Worm (Caenorhabditis elegans): ENCODE measurements around the gene C45B2.3.

The C45B2.3 gene

DNA sequence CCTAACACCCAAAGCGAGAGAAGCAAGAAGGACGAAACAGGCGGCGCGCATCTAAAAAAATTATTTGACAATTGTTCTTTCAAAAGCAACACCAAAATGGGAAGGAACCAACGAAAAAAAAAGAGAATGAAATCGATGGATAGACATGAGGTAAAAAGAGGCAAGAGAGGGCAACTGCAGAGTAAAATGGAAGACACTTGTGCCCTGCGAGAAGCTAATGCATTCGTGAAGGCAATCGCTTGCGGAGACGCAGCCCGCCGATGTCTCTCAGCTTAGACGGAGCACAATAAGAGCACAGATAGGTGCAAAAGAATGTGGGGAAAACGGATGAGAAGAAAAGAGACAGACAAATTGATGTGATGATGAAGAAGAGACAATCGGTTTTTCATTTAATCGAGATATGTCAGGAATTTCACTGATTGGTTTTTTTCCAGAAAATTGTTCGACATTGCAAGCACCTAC is 45.5 kb downstream of the C45B2.3 start, which contains the start of gene C15H9.9 (continued):
- TF ChIP-seq nhr-12 (tag; optimal IDR thresholded peaks at IDR 0.05) (no peak), nhr-23 (tag; optimal IDR thresholded peaks at IDR 0.05) (no peak), nhr-10 (tag; optimal IDR thresholded peaks at IDR 0.05) (no peak), mab-5 (tag; optimal IDR thresholded peaks at IDR 0.05) (no peak), lin-11 (tag; optimal IDR thresholded peaks at IDR 0.05) (no peak), nhr-237 (tag; optimal IDR thresholded peaks at IDR 0.05) (no peak), C34F6.9 (tag; optimal IDR thresholded peaks at IDR 0.05) (peak; percentile 47), fos-1 (tag; optimal IDR thresholded peaks at IDR 0.05) (no peak), egl-27 (tag; optimal IDR thresholded peaks at IDR 0.05) (no peak), elt-1 (tag; optimal IDR thresholded peaks at IDR 0.05) (no peak), ama-1 (optimal IDR thresholded peaks at IDR 0.05) (no peak), nhr-6 (tag; optimal IDR thresholded peaks at IDR 0.05) (no peak), crh-2 (tag; optimal IDR thresholded peaks at IDR 0.05) (no peak), ceh-82 (tag; optimal IDR thresholded peaks at IDR 0.05) (no peak), ztf-4 (tag; optimal IDR thresholded peaks at IDR 0.05) (no peak), unc-62 (GFP tag; optimal IDR thresholded peaks at IDR 0.05) (no peak), lin-39 (tag; optimal IDR thresholded peaks at IDR 0.05) (no peak)

DNA sequence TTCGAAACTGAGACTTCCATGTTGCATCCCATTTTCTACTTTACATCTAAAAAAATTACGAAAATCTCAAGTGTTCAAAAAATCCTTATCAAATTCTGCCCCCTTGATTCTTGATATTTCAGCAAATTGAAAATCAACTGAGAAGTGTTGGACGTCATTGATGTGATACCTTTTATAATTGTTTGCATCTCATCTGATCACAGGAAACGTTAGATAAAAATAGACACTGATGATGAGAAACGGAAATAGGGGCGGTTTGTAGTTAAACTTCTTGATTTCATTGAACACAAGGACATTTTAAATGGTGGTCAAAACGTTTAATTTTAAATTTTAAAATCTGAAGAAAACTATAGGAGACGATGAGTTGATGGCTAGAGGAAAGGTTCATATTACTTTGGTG is 46.0 kb downstream of the C45B2.3 start:
- TF ChIP-seq Y55F3AM.14 (GFP tag; optimal IDR thresholded peaks at IDR 0.05) (no peak), F13H6.1 (tag; optimal IDR thresholded peaks at IDR 0.05) (no peak), nhr-12 (tag; optimal IDR thresholded peaks at IDR 0.05) (no peak), mab-5 (tag; optimal IDR thresholded peaks at IDR 0.05) (no peak), nhr-237 (tag; optimal IDR thresholded peaks at IDR 0.05) (no peak), sma-9 (GFP tag; optimal IDR thresholded peaks at IDR 0.05) (peak; percentile 10), sma-9 (tag; optimal IDR thresholded peaks at IDR 0.05) (no peak)

- peak; percentile 62 for TF ChIP-seq fos-1 (tag; optimal IDR thresholded peaks at IDR 0.05)
- TF ChIP-seq sem-4 (tag; optimal IDR thresholded peaks at IDR 0.05) = no peak
- TF ChIP-seq Y55F3AM.14 (GFP tag; optimal IDR thresholded peaks at IDR 0.05) = no peak
- TF ChIP-seq crh-2 (tag; optimal IDR thresholded peaks at IDR 0.05) = peak; percentile 55
- TF ChIP-seq F13H6.1 (tag; optimal IDR thresholded peaks at IDR 0.05) = peak; percentile 27
- TF ChIP-seq sma-9 (GFP tag; optimal IDR thresholded peaks at IDR 0.05) = peak; percentile 29
- TF ChIP-seq sma-9 (tag; optimal IDR thresholded peaks at IDR 0.05) = no peak
Measured at ce11 chrX:6129277-6129676, 46.5 kb downstream of the C45B2.3 start.

Measured in whole organism, L2 larva.